Worm (Caenorhabditis elegans) whole organism, late embryonic: ENCODE results near the gene M05D6.8.

Experiments
- C38D4.7 ChIP-seq: fragments of 200-800 bp; sonication (Bioruptor generic); optimal IDR thresholded peaks from 2 replicates; lab custom pipeline; 2018; ENCODE audit warnings: mild to moderate bottlenecking, missing genetic modification characterization, moderate library complexity, missing compliant biosample characterization
- ama-1 ChIP-seq: fragments of 150-350 bp; optimal IDR thresholded peaks from 2 replicates; lab custom pipeline; 2014
- ceh-14 ChIP-seq: sonication (generic microtip); optimal IDR thresholded peaks from 2 replicates; lab custom pipeline; 2016; ENCODE audit warnings: missing genotype, missing genetic modification characterization, missing compliant biosample characterization
- ceh-18 ChIP-seq: sonication (generic microtip); optimal IDR thresholded peaks from 2 replicates; lab custom pipeline; 2016; ENCODE audit warnings: missing genetic modification characterization, missing compliant biosample characterization
- ceh-45 ChIP-seq: fragments of 200-800 bp; sonication (Bioruptor generic); IDR thresholded peaks from 2 replicates; pipeline ENCODE4 v1.3.6; 2022; ENCODE audit warnings: missing genetic modification reagents, missing genetic modification characterization, missing compliant biosample characterization
- ceh-6 ChIP-seq: fragments of 200-800 bp; sonication (Bioruptor generic); optimal IDR thresholded peaks from 2 replicates; lab custom pipeline; 2018; ENCODE audit warnings: mild to moderate bottlenecking, missing genetic modification characterization, missing compliant biosample characterization
- ceh-9 ChIP-seq: sonication (generic microtip); optimal IDR thresholded peaks from 2 replicates; lab custom pipeline; 2016; ENCODE audit warnings: mild to moderate bottlenecking, missing genetic modification characterization, inconsistent platforms, missing compliant biosample characterization
- dmd-4 ChIP-seq: sonication (generic microtip); optimal IDR thresholded peaks from 2 replicates; lab custom pipeline; 2016; ENCODE audit warnings: borderline replicate concordance, missing genetic modification characterization, missing compliant biosample characterization
- elt-2 ChIP-seq: sonication (generic microtip); optimal IDR thresholded peaks from 2 replicates; lab custom pipeline; 2016; ENCODE audit warnings: missing genetic modification reagents, missing genetic modification characterization, missing compliant biosample characterization
- gmeb-2 ChIP-seq: sonication (generic microtip); optimal IDR thresholded peaks from 2 replicates; lab custom pipeline; 2016; ENCODE audit warnings: missing genetic modification characterization, inconsistent platforms, missing compliant biosample characterization
- nfya-1 ChIP-seq: sonication (generic microtip); optimal IDR thresholded peaks from 2 replicates; lab custom pipeline; 2017; ENCODE audit warnings: missing genetic modification characterization, mild to moderate bottlenecking, missing compliant biosample characterization, antibody characterized with exemption, moderate library complexity
- tbx-2 ChIP-seq: sonication (generic microtip); optimal IDR thresholded peaks from 2 replicates; lab custom pipeline; 2016; ENCODE audit warnings: missing genetic modification characterization, missing compliant biosample characterization
- unc-55 ChIP-seq: sonication (generic microtip); optimal IDR thresholded peaks from 2 replicates; lab custom pipeline; 2017; ENCODE audit warnings: missing biosample characterization, missing genetic modification reagents, missing genetic modification characterization
- ztf-16 ChIP-seq: sonication (generic microtip); optimal IDR thresholded peaks from 2 replicates; lab custom pipeline; 2017; ENCODE audit warnings: missing genetic modification characterization, missing compliant biosample characterization

- no peak for TF ChIP-seq elt-2 (tag; lab: Kevin White, UChicago)
- TF ChIP-seq gmeb-2 = no peak
- TF ChIP-seq dmd-4 (tag; lab: Kevin White, UChicago) = no peak
- TF ChIP-seq ama-1 (lab: Kevin White, UChicago) = no peak
- TF ChIP-seq tbx-2 (tag; lab: Kevin White, UChicago) = no peak
- TF ChIP-seq ceh-6 (GFP tag; lab: Kevin White, UChicago) = no peak
- no peak for TF ChIP-seq ceh-18 (tag; lab: Kevin White, UChicago)
- no peak for TF ChIP-seq nfya-1
- no peak for TF ChIP-seq ceh-14 (tag; lab: Kevin White, UChicago)
- TF ChIP-seq unc-55 (GFP tag; lab: Kevin White, UChicago) = no peak
- TF ChIP-seq C38D4.7 (GFP tag; lab: Kevin White, UChicago) = no peak
- TF ChIP-seq ceh-45 (GFP tag; lab: Robert Waterston, UW) = no peak
- TF ChIP-seq ceh-9 (tag; lab: Kevin White, UChicago) = no peak
- TF ChIP-seq ztf-16 (tag; lab: Kevin White, UChicago) = no peak
Observed at ce11 chrII:8456094-8456493, 14.9 kb downstream of the M05D6.8 start, which contains the start of gene F22B5.6.
